Worm (Caenorhabditis elegans) whole organism, L1 larva: Measurements from ENCODE around the gene C25F9.16.

Experiments used
- C04F5.9 ChIP-seq: sonication (generic microtip); optimal IDR thresholded peaks from 2 replicates; lab custom pipeline; 2016; ENCODE audit warnings: missing genetic modification characterization, missing compliant biosample characterization
- C34B4.2 ChIP-seq: sonication (generic microtip); optimal IDR thresholded peaks from 2 replicates; lab custom pipeline; 2017; ENCODE audit warnings: mild to moderate bottlenecking, missing genetic modification characterization, missing compliant biosample characterization
- ama-1 ChIP-seq: fragments of 150-350 bp; optimal IDR thresholded peaks from 2 replicates; lab custom pipeline; 2014
- ceh-63 ChIP-seq: fragments of 200-800 bp; sonication (Bioruptor generic); optimal IDR thresholded peaks from 2 replicates; lab custom pipeline; 2018; ENCODE audit warnings: mild to moderate bottlenecking, missing genetic modification characterization, missing compliant biosample characterization
- ceh-8 ChIP-seq: fragments of 200-800 bp; sonication (Bioruptor generic); optimal IDR thresholded peaks from 2 replicates; lab custom pipeline; 2018; ENCODE audit warnings: mild to moderate bottlenecking, missing genetic modification characterization, moderate library complexity, missing compliant biosample characterization
- ceh-82 ChIP-seq, 3 experiments: fragments of 150-350 bp in 1 of 3; sonication (generic microtip) in 2 of 3; optimal IDR thresholded peaks; 2 replicates each; lab custom pipeline; 2014 to 2017; ENCODE audit warnings: missing biosample characterization in 3 of 3, missing genetic modification characterization in 3 of 3
- dpl-1 ChIP-seq, 3 experiments: fragments of 150-350 bp in 2 of 3; sonication (generic microtip) in 1 of 3; optimal IDR thresholded peaks; 2 replicates each; lab custom pipeline; 2014 to 2017; ENCODE audit warnings: missing biosample characterization in 3 of 3, missing genetic modification characterization in 3 of 3, missing genetic modification reagents in 3 of 3
- efl-1 ChIP-seq, 4 experiments: fragments of 150-350 bp; optimal IDR thresholded peaks in 3 of 4; peaks in 1 of 4; 1 replicate in 1 of 4; 2 replicates in 3 of 4; lab custom pipeline; 2014; ENCODE audit warnings: missing biosample characterization in 2 of 4, missing genetic modification characterization in 2 of 4, missing genetic modification reagents in 2 of 4
- egl-27 ChIP-seq, 2 experiments: fragments of 150-350 bp in 1 of 2; sonication (generic microtip); optimal IDR thresholded peaks; 3 replicates each; lab custom pipeline; 2017 to 2018; ENCODE audit warnings: missing biosample characterization in 2 of 2, missing genetic modification characterization in 2 of 2, missing genetic modification reagents in 2 of 2
- elt-2 ChIP-seq: sonication (generic microtip); optimal IDR thresholded peaks from 2 replicates; lab custom pipeline; 2016; ENCODE audit warnings: missing genetic modification characterization, mild to moderate bottlenecking, inconsistent platforms, missing compliant biosample characterization, missing genetic modification reagents
- elt-3 ChIP-seq, 6 experiments: fragments of 150-350 bp in 1 of 6; sonication (generic microtip); optimal IDR thresholded peaks; 2 replicates each; lab custom pipeline; 2017 to 2018; ENCODE audit warnings: missing biosample characterization in 6 of 6, missing genetic modification characterization in 6 of 6, inconsistent platforms in 1 of 6
- ets-5 ChIP-seq: fragments of 200-800 bp; sonication (Bioruptor generic); IDR thresholded peaks from 2 replicates; pipeline ENCODE4 v1.3.6; 2022; ENCODE audit warnings: missing genetic modification characterization, missing compliant biosample characterization
- hlh-17 ChIP-seq: fragments of 200-800 bp; sonication (Bioruptor generic); optimal IDR thresholded peaks from 2 replicates; lab custom pipeline; 2018; ENCODE audit warnings: missing genetic modification characterization, mild to moderate bottlenecking, missing compliant biosample characterization, moderate library complexity, borderline replicate concordance
- hlh-4 ChIP-seq: sonication (generic microtip); optimal IDR thresholded peaks from 2 replicates; lab custom pipeline; 2016; ENCODE audit warnings: mild to moderate bottlenecking, missing genetic modification characterization, missing compliant biosample characterization
- hpl-2 ChIP-seq: fragments of 150-350 bp; optimal IDR thresholded peaks from 2 replicates; lab custom pipeline; 2014; ENCODE audit warnings: missing biosample characterization, missing genetic modification reagents, missing genetic modification characterization
- irx-1 ChIP-seq: sonication (generic microtip); optimal IDR thresholded peaks from 2 replicates; lab custom pipeline; 2016; ENCODE audit warnings: missing genetic modification characterization, missing compliant biosample characterization
- lin-35 ChIP-seq, 2 experiments: fragments of 150-350 bp; optimal IDR thresholded peaks; 2 replicates each; lab custom pipeline; 2014; ENCODE audit warnings: missing biosample characterization in 2 of 2, missing genetic modification characterization in 2 of 2, missing genetic modification reagents in 2 of 2
- mdl-1 ChIP-seq, 2 experiments: fragments of 150-350 bp; optimal IDR thresholded peaks; 2 replicates each; lab custom pipeline; 2014 to 2017; ENCODE audit warnings: missing biosample characterization in 2 of 2, missing genetic modification characterization in 2 of 2, inconsistent platforms in 1 of 2
- mef-2 ChIP-seq: fragments of 150-350 bp; optimal IDR thresholded peaks from 2 replicates; lab custom pipeline; 2014; ENCODE audit warnings: missing biosample characterization, missing genetic modification characterization
- nhr-19 ChIP-seq: fragments of 200-800 bp; sonication (Bioruptor generic); conservative IDR thresholded peaks from 2 replicates; pipeline ENCODE4 v1.3.6; 2022; ENCODE audit warnings: missing genetic modification characterization, missing compliant biosample characterization
- nhr-28 ChIP-seq: fragments of 150-350 bp; optimal IDR thresholded peaks from 2 replicates; lab custom pipeline; 2014; ENCODE audit warnings: missing biosample characterization, missing genetic modification characterization
- nhr-85 ChIP-seq: sonication (generic microtip); peaks from one replicate; lab custom pipeline; 2016; ENCODE audit warnings: missing genetic modification characterization, inconsistent platforms, missing compliant biosample characterization
- pag-3 ChIP-seq: sonication (generic microtip); optimal IDR thresholded peaks from 2 replicates; lab custom pipeline; 2017; ENCODE audit warnings: missing genetic modification characterization, mild to moderate bottlenecking, missing compliant biosample characterization, antibody characterized with exemption, borderline replicate concordance; ENCODE audit not compliant: insufficient read depth
- pax-3 ChIP-seq: fragments of 200-800 bp; sonication (Bioruptor generic); optimal IDR thresholded peaks from 2 replicates; lab custom pipeline; 2018; ENCODE audit warnings: mild to moderate bottlenecking, missing genetic modification characterization, moderate library complexity, missing compliant biosample characterization
- rnt-1 ChIP-seq: sonication (generic microtip); optimal IDR thresholded peaks from 2 replicates; lab custom pipeline; 2016; ENCODE audit warnings: mild to moderate bottlenecking, missing genetic modification characterization, moderate library complexity, missing compliant biosample characterization
- sup-37 ChIP-seq: fragments of 200-800 bp; sonication (Bioruptor generic); optimal IDR thresholded peaks from 2 replicates; lab custom pipeline; 2018; ENCODE audit warnings: mild to moderate bottlenecking, missing genetic modification characterization, missing compliant biosample characterization
- tbx-2 ChIP-seq: sonication (generic microtip); optimal IDR thresholded peaks from 2 replicates; lab custom pipeline; 2016; ENCODE audit warnings: missing genetic modification characterization, missing compliant biosample characterization
- tlp-1 ChIP-seq: fragments of 150-350 bp; optimal IDR thresholded peaks from 2 replicates; lab custom pipeline; 2014; ENCODE audit warnings: missing biosample characterization, missing genetic modification characterization
- unc-62 ChIP-seq: fragments of 150-350 bp; optimal IDR thresholded peaks from 2 replicates; lab custom pipeline; 2014; ENCODE audit warnings: missing biosample characterization, missing genetic modification reagents, missing genetic modification characterization
- unc-86 ChIP-seq: sonication (generic microtip); optimal IDR thresholded peaks from 2 replicates; lab custom pipeline; 2016; ENCODE audit warnings: missing genetic modification characterization, missing compliant biosample characterization
- unc-98 ChIP-seq: fragments of 200-800 bp; sonication (Bioruptor generic); IDR thresholded peaks from 2 replicates; pipeline ENCODE4 v1.3.6; 2022; ENCODE audit warnings: missing genetic modification characterization, missing compliant biosample characterization
- zag-1 ChIP-seq: fragments of 150-350 bp; optimal IDR thresholded peaks from 2 replicates; lab custom pipeline; 2014; ENCODE audit warnings: missing biosample characterization, missing genetic modification characterization

C25F9.16 gene

ce11 chrV:19401429-19401828 lies 32.8 kb upstream of the C25F9.16 start:
- TF ChIP-seq nhr-85 (no peak), elt-2 (tag; lab: Kevin White, UChicago) (peak; percentile 32), tlp-1 (tag; lab: Kevin White, UChicago) (peak; percentile 62), elt-3 (tag; optimal IDR thresholded peaks at IDR 0.05; lab: Kevin White, UChicago) (no peak), efl-1 (optimal IDR thresholded peaks at IDR 0.05; lab: Kevin White, UChicago) (no peak), efl-1 (GFP tag; optimal IDR thresholded peaks at IDR 0.05 in 1 of 2; lab: Kevin White, UChicago) (peak in 1 of 2 experiments; percentile 9)
- TF ChIP-seq, all 84 proteins: peak for 3

- TF ChIP-seq C34B4.2 (tag; lab: Kevin White, UChicago) (no peak), unc-86 (tag; lab: Kevin White, UChicago) (no peak), ceh-63 (GFP tag; lab: Kevin White, UChicago) (no peak), ets-5 (GFP tag; lab: Robert Waterston, UW) (no peak), ceh-82 (tag; optimal IDR thresholded peaks at IDR 0.05; lab: Kevin White, UChicago) (no peak), pag-3 (no peak), ama-1 (no peak), tbx-2 (no peak), irx-1 (no peak), rnt-1 (tag; lab: Kevin White, UChicago) (no peak), nhr-28 (tag; lab: Kevin White, UChicago) (no peak), egl-27 (tag; optimal IDR thresholded peaks at IDR 0.05; lab: Kevin White, UChicago) (no peak), mdl-1 (tag; optimal IDR thresholded peaks at IDR 0.05; lab: Kevin White, UChicago) (no peak), hlh-17 (GFP tag; lab: Kevin White, UChicago) (no peak), pax-3 (tag; lab: Kevin White, UChicago) (no peak), unc-98 (GFP tag; lab: Robert Waterston, UW) (no peak), sup-37 (GFP tag; lab: Kevin White, UChicago) (no peak), mef-2 (tag; lab: Kevin White, UChicago) (no peak)
Observed at ce11 chrV:19402855-19403254, 31.3 kb upstream of the C25F9.16 start, which contains the start of gene C25F9.12. C25F9.12 (minus strand) TSS chrV:19402955.

- TF ChIP-seq efl-1 (optimal IDR thresholded peaks at IDR 0.05; lab: Kevin White, UChicago) = no peak
- peak in 1 of 2 experiments; percentile 68 for TF ChIP-seq efl-1 (GFP tag; optimal IDR thresholded peaks at IDR 0.05 in 1 of 2; lab: Kevin White, UChicago)
- no peak for TF ChIP-seq irx-1
- TF ChIP-seq, all 84 proteins: peak for 1
Observed at ce11 chrV:19403619-19404018, 30.6 kb upstream of the C25F9.16 start.

- peak in 1 of 2 experiments; percentile 72 for TF ChIP-seq lin-35 (GFP tag; optimal IDR thresholded peaks at IDR 0.05; lab: Kevin White, UChicago)
- no peak for TF ChIP-seq unc-62
- TF ChIP-seq elt-2 (tag; lab: Kevin White, UChicago) = peak; percentile 15
- TF ChIP-seq dpl-1 (GFP tag; optimal IDR thresholded peaks at IDR 0.05; lab: Kevin White, UChicago) = peak in 1 of 3 experiments; percentile 35
- no peak for TF ChIP-seq C04F5.9
- no peak for TF ChIP-seq efl-1 (optimal IDR thresholded peaks at IDR 0.05; lab: Kevin White, UChicago)
- TF ChIP-seq efl-1 (GFP tag; optimal IDR thresholded peaks at IDR 0.05 in 1 of 2; lab: Kevin White, UChicago) = peak in 1 of 2 experiments; percentile 97
- TF ChIP-seq zag-1 (tag; lab: Kevin White, UChicago) = no peak
- TF ChIP-seq, all 84 proteins: peak for 4
Observed at ce11 chrV:19405276-19405815, 28.8 kb upstream of the C25F9.16 start, which contains the start of the genes C25F9.6 and C25F9.10. C25F9.6 (minus strand) TSS chrV:19405326. C25F9.10 (plus strand) TSS chrV:19405729.

ce11 chrV:19410663-19411062 lies 23.5 kb upstream of the C25F9.16 start, which contains the start of gene C25F9.5:
C25F9.5 (minus strand) TSS chrV:19410857.
- no peak for TF ChIP-seq ceh-8 (GFP tag; lab: Kevin White, UChicago)
- TF ChIP-seq elt-2 (tag; lab: Kevin White, UChicago) = peak; percentile 69
- TF ChIP-seq hlh-4 (tag; lab: Kevin White, UChicago) = no peak
- no peak for TF ChIP-seq nhr-19 (GFP tag; lab: Robert Waterston, UW)
- no peak for TF ChIP-seq hpl-2 (GFP tag; lab: Kevin White, UChicago)
- no peak for TF ChIP-seq elt-3 (tag; optimal IDR thresholded peaks at IDR 0.05; lab: Kevin White, UChicago)
- peak in 1 of 2 experiments; percentile 26 for TF ChIP-seq lin-35 (GFP tag; optimal IDR thresholded peaks at IDR 0.05; lab: Kevin White, UChicago)
- TF ChIP-seq, all 84 proteins: peak for 2
